Worm (Caenorhabditis elegans) whole organism, L1 larva: ENCODE data around the gene C07D10.6.

Source experiments
- fos-1 ChIP-seq: fragments of 150-350 bp; optimal IDR thresholded peaks from 2 replicates; lab custom pipeline; 2014; ENCODE audit warnings: missing biosample characterization, missing genetic modification characterization
- lin-39 ChIP-seq: fragments of 150-350 bp; optimal IDR thresholded peaks from 2 replicates; lab custom pipeline; 2014; ENCODE audit warnings: missing biosample characterization, missing genetic modification reagents, missing genetic modification characterization

ce11 chrII:7363990-7364455 is 15.1 kb upstream of the C07D10.6 start, which contains the start of gene msra-1:
- TF ChIP-seq lin-39 (tag; lab: Kevin White, UChicago): no peak
- no peak for TF ChIP-seq fos-1 (tag; lab: Kevin White, UChicago)
